Fruit fly (Drosophila melanogaster): ENCODE measurements around the gene AMPKalpha.

The AMPKalpha gene

dm6 chrX:1397649-1398454 is 22.5 kb downstream of the AMPKalpha start:
- no peak for TF ChIP-seq CG5204 (GFP tag; optimal IDR thresholded peaks at IDR 0.05)
- TF ChIP-seq kay (GFP tag; ENCODE audit: borderline replicate concordance) = no peak
- no peak for TF ChIP-seq pad (GFP tag; optimal IDR thresholded peaks at IDR 0.05)
- no peak for TF ChIP-seq Clk (GFP tag; optimal IDR thresholded peaks at IDR 0.05)
- TF ChIP-seq CG14711 (tag; optimal IDR thresholded peaks at IDR 0.05) = no peak
- TF ChIP-seq ovo (GFP tag; optimal IDR thresholded peaks at IDR 0.05) = no peak
- no peak for TF ChIP-seq cic (GFP tag; optimal IDR thresholded peaks at IDR 0.05)
- no peak for TF ChIP-seq CG12768 (GFP tag; optimal IDR thresholded peaks at IDR 0.05)
- no peak for TF ChIP-seq tj (GFP tag; optimal IDR thresholded peaks at IDR 0.05)
- TF ChIP-seq CG33017 (tag; optimal IDR thresholded peaks at IDR 0.05) = no peak
- TF ChIP-seq Hr96 (GFP tag; optimal IDR thresholded peaks at IDR 0.05) = no peak
- TF ChIP-seq toe (GFP tag; optimal IDR thresholded peaks at IDR 0.05) = no peak
- no peak for TF ChIP-seq CG1620 (GFP tag; optimal IDR thresholded peaks at IDR 0.05)
- TF ChIP-seq CG7101 (tag; optimal IDR thresholded peaks at IDR 0.05) = no peak

dm6 chrX:1398455-1399055 is 23.2 kb downstream of the AMPKalpha start:
- peak; percentile 34 for TF ChIP-seq CG7101 (tag; optimal IDR thresholded peaks at IDR 0.05)
- TF ChIP-seq Hr96 (GFP tag; optimal IDR thresholded peaks at IDR 0.05) = peak; percentile 22
- TF ChIP-seq CG5204 (GFP tag; optimal IDR thresholded peaks at IDR 0.05) = no peak
- TF ChIP-seq pad (GFP tag; optimal IDR thresholded peaks at IDR 0.05) = peak; percentile 44
- peak; percentile 19 for TF ChIP-seq toe (GFP tag; optimal IDR thresholded peaks at IDR 0.05)
- no peak for TF ChIP-seq Mnt (GFP tag; optimal IDR thresholded peaks at IDR 0.05)

- TF ChIP-seq CG11617 (GFP tag; optimal IDR thresholded peaks at IDR 0.05) = peak; percentile 71
- TF ChIP-seq CG33017 (tag; optimal IDR thresholded peaks at IDR 0.05) = no peak
- peak; percentile 45 for TF ChIP-seq Hr96 (GFP tag; optimal IDR thresholded peaks at IDR 0.05)
- no peak for TF ChIP-seq toe (GFP tag; optimal IDR thresholded peaks at IDR 0.05)
- peak; percentile 63 for TF ChIP-seq pad (GFP tag; optimal IDR thresholded peaks at IDR 0.05)
- peak; percentile 79 for TF ChIP-seq cic (GFP tag; optimal IDR thresholded peaks at IDR 0.05)
- TF ChIP-seq CG5204 (GFP tag; optimal IDR thresholded peaks at IDR 0.05) = peak; percentile 27
- TF ChIP-seq bab1 (GFP tag; optimal IDR thresholded peaks at IDR 0.05) = no peak
- TF ChIP-seq tj (GFP tag; optimal IDR thresholded peaks at IDR 0.05) = peak; percentile 50
- no peak for TF ChIP-seq CG7101 (tag; optimal IDR thresholded peaks at IDR 0.05)
- no peak for TF ChIP-seq cnc (optimal IDR thresholded peaks at IDR 0.05)
- peak; percentile 87 for TF ChIP-seq ovo (GFP tag; optimal IDR thresholded peaks at IDR 0.05)
- no peak for TF ChIP-seq Crg-1 (GFP tag; optimal IDR thresholded peaks at IDR 0.05)
- no peak for TF ChIP-seq kay (GFP tag; ENCODE audit: borderline replicate concordance)
- peak; percentile 52 for TF ChIP-seq CG7045 (GFP tag; optimal IDR thresholded peaks at IDR 0.05)
- TF ChIP-seq Clk (GFP tag; optimal IDR thresholded peaks at IDR 0.05) = peak; percentile 22
- peak; percentile 82 for TF ChIP-seq CG12768 (GFP tag; optimal IDR thresholded peaks at IDR 0.05)
- no peak for TF ChIP-seq CG14711 (tag; optimal IDR thresholded peaks at IDR 0.05)
- TF ChIP-seq Mnt (GFP tag; optimal IDR thresholded peaks at IDR 0.05) = peak; percentile 79
- TF ChIP-seq CG1620 (GFP tag; optimal IDR thresholded peaks at IDR 0.05) = peak; percentile 6
Measured at dm6 chrX:1399056-1400003, 24.0 kb downstream of the AMPKalpha start.

dm6 chrX:1405012-1405411 is 29.7 kb downstream of the AMPKalpha start:
- no peak for TF ChIP-seq CG33017 (tag; optimal IDR thresholded peaks at IDR 0.05)
- TF ChIP-seq CG11617 (GFP tag; optimal IDR thresholded peaks at IDR 0.05) = no peak
- no peak for TF ChIP-seq CG7101 (tag; optimal IDR thresholded peaks at IDR 0.05)
- TF ChIP-seq kay (GFP tag; ENCODE audit: borderline replicate concordance) = no peak
- TF ChIP-seq pad (GFP tag; optimal IDR thresholded peaks at IDR 0.05) = no peak
- TF ChIP-seq toe (GFP tag; optimal IDR thresholded peaks at IDR 0.05) = no peak
- TF ChIP-seq CG1620 (GFP tag; optimal IDR thresholded peaks at IDR 0.05) = no peak
- TF ChIP-seq cnc (optimal IDR thresholded peaks at IDR 0.05) = no peak
- no peak for TF ChIP-seq tj (GFP tag; optimal IDR thresholded peaks at IDR 0.05)
- no peak for TF ChIP-seq cic (GFP tag; optimal IDR thresholded peaks at IDR 0.05)

- TF ChIP-seq tj (GFP tag; optimal IDR thresholded peaks at IDR 0.05) (no peak), kay (GFP tag; ENCODE audit: borderline replicate concordance) (no peak), Crg-1 (GFP tag; optimal IDR thresholded peaks at IDR 0.05) (no peak), cic (GFP tag; optimal IDR thresholded peaks at IDR 0.05) (no peak), CG11617 (GFP tag; optimal IDR thresholded peaks at IDR 0.05) (no peak), Hr96 (GFP tag; optimal IDR thresholded peaks at IDR 0.05) (no peak), CG1620 (GFP tag; optimal IDR thresholded peaks at IDR 0.05) (no peak), toe (GFP tag; optimal IDR thresholded peaks at IDR 0.05) (no peak), Mnt (GFP tag; optimal IDR thresholded peaks at IDR 0.05) (no peak), CG5204 (GFP tag; optimal IDR thresholded peaks at IDR 0.05) (no peak), ovo (GFP tag; optimal IDR thresholded peaks at IDR 0.05) (no peak), CG14711 (tag; optimal IDR thresholded peaks at IDR 0.05) (no peak), cnc (optimal IDR thresholded peaks at IDR 0.05) (no peak), CG7045 (GFP tag; optimal IDR thresholded peaks at IDR 0.05) (no peak), Clk (GFP tag; optimal IDR thresholded peaks at IDR 0.05) (no peak)
Measured at dm6 chrX:1405779-1406178, 30.4 kb downstream of the AMPKalpha start.

All from whole organism, adult.